Worm (Caenorhabditis elegans) whole organism, late embryonic: Measurements from ENCODE around the gene grd-6.
A peak's percentile ranks its signal among the peaks of the same experiment; 100 is the strongest.

ENCODE experiments used
- T23F11.4 ChIP-seq: fragments of 200-800 bp; sonication (Bioruptor generic); optimal IDR thresholded peaks from 2 replicates; lab custom pipeline; 2018; ENCODE audit warnings: mild to moderate bottlenecking, missing genetic modification characterization, missing compliant biosample characterization
- Y22D7AL.16 ChIP-seq: sonication (generic microtip); optimal IDR thresholded peaks from 2 replicates; lab custom pipeline; 2016; ENCODE audit warnings: missing genetic modification characterization, missing compliant biosample characterization
- ahr-1 ChIP-seq: sonication (generic microtip); optimal IDR thresholded peaks from 2 replicates; lab custom pipeline; 2016; ENCODE audit warnings: missing genetic modification characterization, missing compliant biosample characterization
- ceh-14 ChIP-seq: sonication (generic microtip); optimal IDR thresholded peaks from 2 replicates; lab custom pipeline; 2016; ENCODE audit warnings: missing genotype, missing genetic modification characterization, missing compliant biosample characterization
- ceh-18 ChIP-seq: sonication (generic microtip); optimal IDR thresholded peaks from 2 replicates; lab custom pipeline; 2016; ENCODE audit warnings: missing genetic modification characterization, missing compliant biosample characterization
- ceh-2 ChIP-seq: sonication (generic microtip); optimal IDR thresholded peaks from 2 replicates; lab custom pipeline; 2016; ENCODE audit warnings: missing genotype, missing genetic modification characterization, missing compliant biosample characterization
- ceh-22 ChIP-seq: sonication (generic microtip); optimal IDR thresholded peaks from 2 replicates; lab custom pipeline; 2017; ENCODE audit warnings: missing biosample characterization, missing genetic modification characterization
- ceh-30 ChIP-seq: fragments of 150-350 bp; optimal IDR thresholded peaks from 2 replicates; lab custom pipeline; 2014; ENCODE audit warnings: missing biosample characterization, missing genetic modification characterization
- ceh-31 ChIP-seq: sonication (generic microtip); optimal IDR thresholded peaks from 2 replicates; lab custom pipeline; 2016; ENCODE audit warnings: missing genetic modification characterization, missing compliant biosample characterization
- ceh-34 ChIP-seq: sonication (generic microtip); optimal IDR thresholded peaks from 2 replicates; lab custom pipeline; 2016; ENCODE audit warnings: mild to moderate bottlenecking, missing genetic modification characterization, missing compliant biosample characterization
- ceh-45 ChIP-seq: fragments of 200-800 bp; sonication (Bioruptor generic); IDR thresholded peaks from 2 replicates; pipeline ENCODE4 v1.3.6; 2022; ENCODE audit warnings: missing genetic modification reagents, missing genetic modification characterization, missing compliant biosample characterization
- ceh-48 ChIP-seq: sonication (generic microtip); optimal IDR thresholded peaks from 2 replicates; lab custom pipeline; 2016; ENCODE audit warnings: missing genetic modification characterization, inconsistent platforms, missing compliant biosample characterization
- ceh-6 ChIP-seq: fragments of 200-800 bp; sonication (Bioruptor generic); optimal IDR thresholded peaks from 2 replicates; lab custom pipeline; 2018; ENCODE audit warnings: mild to moderate bottlenecking, missing genetic modification characterization, missing compliant biosample characterization
- elt-2 ChIP-seq: sonication (generic microtip); optimal IDR thresholded peaks from 2 replicates; lab custom pipeline; 2016; ENCODE audit warnings: missing genetic modification reagents, missing genetic modification characterization, missing compliant biosample characterization
- eyg-1 ChIP-seq: sonication (generic microtip); optimal IDR thresholded peaks from 2 replicates; lab custom pipeline; 2016; ENCODE audit warnings: missing genotype, missing genetic modification characterization, missing compliant biosample characterization
- fax-1 ChIP-seq: sonication (generic microtip); optimal IDR thresholded peaks from 2 replicates; lab custom pipeline; 2016; ENCODE audit warnings: missing genotype, missing genetic modification characterization, missing compliant biosample characterization
- fkh-6 ChIP-seq: sonication (generic microtip); optimal IDR thresholded peaks from 2 replicates; lab custom pipeline; 2016; ENCODE audit warnings: missing genetic modification characterization, missing compliant biosample characterization
- gmeb-2 ChIP-seq: sonication (generic microtip); optimal IDR thresholded peaks from 2 replicates; lab custom pipeline; 2016; ENCODE audit warnings: missing genetic modification characterization, inconsistent platforms, missing compliant biosample characterization
- hlh-13 ChIP-seq: fragments of 200-800 bp; sonication (Bioruptor generic); optimal IDR thresholded peaks from 2 replicates; lab custom pipeline; 2018; ENCODE audit warnings: mild to moderate bottlenecking, missing genetic modification characterization, missing compliant biosample characterization
- hlh-15 ChIP-seq: sonication (generic microtip); optimal IDR thresholded peaks from 2 replicates; lab custom pipeline; 2016; ENCODE audit warnings: missing genetic modification characterization, missing compliant biosample characterization
- hlh-6 ChIP-seq: sonication (generic microtip); optimal IDR thresholded peaks from 2 replicates; lab custom pipeline; 2016; ENCODE audit warnings: missing genotype, missing genetic modification characterization, missing compliant biosample characterization
- hlh-8 ChIP-seq: sonication (generic microtip); optimal IDR thresholded peaks from 2 replicates; lab custom pipeline; 2016; ENCODE audit warnings: missing genotype, missing genetic modification characterization, missing compliant biosample characterization
- mec-3 ChIP-seq: sonication (generic microtip); optimal IDR thresholded peaks from 2 replicates; lab custom pipeline; 2016; ENCODE audit warnings: borderline replicate concordance, missing genetic modification characterization, missing compliant biosample characterization
- nfya-1 ChIP-seq: sonication (generic microtip); optimal IDR thresholded peaks from 2 replicates; lab custom pipeline; 2017; ENCODE audit warnings: missing genetic modification characterization, mild to moderate bottlenecking, missing compliant biosample characterization, antibody characterized with exemption, moderate library complexity
- nhr-232 ChIP-seq: sonication (generic microtip); optimal IDR thresholded peaks from 2 replicates; lab custom pipeline; 2016; ENCODE audit warnings: missing genetic modification characterization, missing compliant biosample characterization
- npax-4 ChIP-seq: sonication (generic microtip); optimal IDR thresholded peaks from 2 replicates; lab custom pipeline; 2016; ENCODE audit warnings: missing genetic modification characterization, missing compliant biosample characterization
- odd-2 ChIP-seq: sonication (generic microtip); optimal IDR thresholded peaks from 2 replicates; lab custom pipeline; 2017; ENCODE audit warnings: antibody characterized with exemption, mild to moderate bottlenecking, missing genetic modification characterization, missing compliant biosample characterization
- pag-3 ChIP-seq: sonication (generic microtip); optimal IDR thresholded peaks from 2 replicates; lab custom pipeline; 2016; ENCODE audit warnings: missing compliant biosample characterization, missing genetic modification characterization, borderline replicate concordance
- pat-9 ChIP-seq: fragments of 200-800 bp; sonication (Bioruptor generic); optimal IDR thresholded peaks from 2 replicates; lab custom pipeline; 2018; ENCODE audit warnings: mild to moderate bottlenecking, missing genetic modification characterization, moderate library complexity, missing compliant biosample characterization
- pha-2 ChIP-seq: sonication (generic microtip); optimal IDR thresholded peaks from 2 replicates; lab custom pipeline; 2017; ENCODE audit warnings: mild to moderate bottlenecking, missing genetic modification characterization, missing compliant biosample characterization
- pha-4 ChIP-seq: fragments of 150-350 bp; optimal IDR thresholded peaks from 2 replicates; lab custom pipeline; 2018; ENCODE audit warnings: missing biosample characterization, missing genetic modification reagents, missing genetic modification characterization
- pqm-1 ChIP-seq: sonication (generic microtip); optimal IDR thresholded peaks from 2 replicates; lab custom pipeline; 2016; ENCODE audit warnings: missing genetic modification characterization, missing compliant biosample characterization
- sdc-2 ChIP-seq: sonication (generic microtip); optimal IDR thresholded peaks from 2 replicates; lab custom pipeline; 2016; ENCODE audit warnings: missing genotype, missing genetic modification characterization, missing compliant biosample characterization
- syd-9 ChIP-seq: sonication (generic microtip); optimal IDR thresholded peaks from 2 replicates; lab custom pipeline; 2016; ENCODE audit warnings: mild to moderate bottlenecking, missing genetic modification characterization, moderate library complexity, missing compliant biosample characterization
- tbx-2 ChIP-seq: sonication (generic microtip); optimal IDR thresholded peaks from 2 replicates; lab custom pipeline; 2016; ENCODE audit warnings: missing genetic modification characterization, missing compliant biosample characterization
- unc-42 ChIP-seq: sonication (generic microtip); optimal IDR thresholded peaks from 2 replicates; lab custom pipeline; 2016; ENCODE audit warnings: missing genotype, missing genetic modification characterization, missing compliant biosample characterization
- unc-55 ChIP-seq: sonication (generic microtip); optimal IDR thresholded peaks from 2 replicates; lab custom pipeline; 2017; ENCODE audit warnings: missing biosample characterization, missing genetic modification reagents, missing genetic modification characterization
- zip-5 ChIP-seq: sonication (generic microtip); optimal IDR thresholded peaks from 2 replicates; lab custom pipeline; 2016; ENCODE audit warnings: missing genetic modification characterization, missing compliant biosample characterization
- ztf-16 ChIP-seq: sonication (generic microtip); optimal IDR thresholded peaks from 2 replicates; lab custom pipeline; 2017; ENCODE audit warnings: missing genetic modification characterization, missing compliant biosample characterization

The grd-6 gene

DNA sequence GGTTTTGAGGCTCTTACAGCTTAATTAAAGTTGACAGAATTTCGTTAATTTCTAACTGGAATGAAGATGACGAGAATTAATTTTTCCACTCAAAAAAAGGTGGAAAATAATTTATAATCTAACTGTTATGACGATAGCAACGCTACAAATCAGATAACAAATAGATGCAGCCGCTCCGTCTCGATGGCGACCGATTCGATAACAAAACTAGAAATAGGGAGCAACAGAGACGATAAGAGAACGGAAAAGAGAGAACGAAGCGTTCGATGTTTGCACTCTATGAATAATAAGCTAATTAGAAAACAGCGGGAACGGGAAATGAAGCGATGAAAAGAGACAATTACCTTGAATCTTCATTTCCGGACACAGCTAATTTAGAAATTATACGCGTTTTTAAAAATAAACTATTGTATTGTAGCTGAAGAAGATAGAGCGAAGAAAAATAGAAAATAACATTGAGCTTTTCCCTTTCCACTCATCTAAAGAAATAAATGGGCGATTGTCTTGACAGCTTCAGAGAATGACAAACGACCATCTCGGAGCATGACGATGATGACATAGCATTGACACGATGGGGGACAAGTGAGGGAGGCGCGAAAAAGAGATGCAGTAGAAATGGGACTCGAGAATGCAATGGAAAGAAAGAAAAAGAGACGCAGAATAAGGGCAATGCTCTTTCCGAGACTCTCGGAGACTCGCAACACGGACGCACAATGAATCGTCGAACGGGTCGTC is 2.8 kb upstream of the grd-6 start:
- TF ChIP-seq pha-4 (tag; lab: Kevin White, UChicago) (no peak), nfya-1 (tag; lab: Kevin White, UChicago) (peak; percentile 31), ceh-18 (tag; lab: Kevin White, UChicago) (peak; percentile 19), syd-9 (tag; lab: Kevin White, UChicago) (peak; percentile 45), unc-55 (GFP tag; lab: Kevin White, UChicago) (peak; percentile 88), elt-2 (tag; lab: Kevin White, UChicago) (peak; percentile 57), ceh-31 (tag; lab: Kevin White, UChicago) (peak; percentile 46), tbx-2 (tag; lab: Kevin White, UChicago) (peak; percentile 35), hlh-8 (tag; lab: Kevin White, UChicago) (no peak), ceh-14 (tag; lab: Kevin White, UChicago) (peak; percentile 23), pag-3 (peak; percentile 33)
- TF ChIP-seq, all 69 proteins: peak for 9

DNA sequence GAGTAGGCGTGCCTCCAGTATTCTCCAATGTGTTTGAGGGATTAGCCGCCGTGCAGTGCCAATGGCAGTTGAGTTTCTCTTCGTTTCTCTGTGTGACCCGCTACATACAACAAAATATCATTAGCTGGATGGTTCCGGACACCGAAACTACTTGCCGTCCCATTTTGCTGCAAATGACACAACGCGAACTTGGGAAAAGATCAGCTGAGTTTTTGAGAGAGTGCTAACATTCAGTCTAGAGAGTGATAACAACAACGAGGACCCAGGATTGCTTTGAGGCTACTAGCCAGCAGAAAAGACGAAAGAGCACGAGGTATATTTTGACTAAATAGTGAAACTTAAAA is 2.3 kb upstream of the grd-6 start:
- TF ChIP-seq hlh-15 (tag; lab: Kevin White, UChicago), result no peak
- TF ChIP-seq nhr-232 (tag; lab: Kevin White, UChicago), result no peak
- peak; percentile 1 for TF ChIP-seq ceh-6 (GFP tag; lab: Kevin White, UChicago)
- TF ChIP-seq Y22D7AL.16, result no peak

DNA sequence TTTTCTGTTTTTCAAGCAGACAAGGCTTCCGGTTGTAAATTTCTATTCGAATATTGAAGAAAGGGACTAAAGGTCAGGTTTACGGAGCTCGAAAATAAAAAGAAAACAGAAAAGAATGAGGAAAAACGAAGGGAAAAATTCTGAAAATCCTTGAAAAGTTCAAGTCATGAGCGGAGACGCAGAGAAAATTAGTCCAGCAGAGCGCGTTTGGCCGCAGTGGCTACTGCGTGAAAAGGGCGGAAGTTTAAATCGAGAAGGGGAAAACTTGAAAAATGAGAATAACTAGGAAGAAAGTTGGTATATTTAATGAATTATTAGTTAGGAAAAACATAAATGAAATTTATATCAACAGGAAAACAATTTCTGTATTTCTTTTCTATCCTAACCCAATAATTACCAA is 1.2 kb upstream of the grd-6 start:
- TF ChIP-seq nfya-1 (tag; lab: Kevin White, UChicago), result peak; percentile 29
- no peak for TF ChIP-seq ceh-18 (tag; lab: Kevin White, UChicago)
- TF ChIP-seq unc-42 (tag; lab: Kevin White, UChicago), result peak; percentile 56
- peak; percentile 15 for TF ChIP-seq elt-2 (tag; lab: Kevin White, UChicago)
- TF ChIP-seq eyg-1, result no peak
- TF ChIP-seq ceh-31 (tag; lab: Kevin White, UChicago), result peak; percentile 24

DNA sequence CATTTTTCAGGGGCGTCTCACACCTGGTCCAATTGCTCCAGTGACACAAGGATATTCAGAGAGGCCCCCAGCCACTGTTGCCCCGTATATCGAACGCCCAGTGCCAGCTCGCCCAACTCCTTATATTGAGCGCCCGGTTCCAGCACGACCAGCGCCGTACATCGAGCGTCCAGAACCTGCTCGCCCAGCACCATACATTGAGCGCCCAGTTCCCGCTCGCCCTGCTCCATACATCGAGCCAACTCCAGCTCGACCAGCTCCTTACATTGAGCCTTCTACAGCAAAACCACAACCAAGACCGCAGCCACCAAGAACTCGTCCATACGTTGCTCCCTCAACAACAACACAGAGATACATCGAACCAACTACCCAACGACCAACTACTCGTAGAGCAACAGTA is 1.2 kb downstream of the grd-6 start:
- TF ChIP-seq nfya-1 (tag; lab: Kevin White, UChicago) (no peak), ceh-18 (tag; lab: Kevin White, UChicago) (no peak), zip-5 (tag; lab: Kevin White, UChicago) (no peak), ceh-48 (tag; lab: Kevin White, UChicago) (no peak), ceh-34 (no peak)

DNA sequence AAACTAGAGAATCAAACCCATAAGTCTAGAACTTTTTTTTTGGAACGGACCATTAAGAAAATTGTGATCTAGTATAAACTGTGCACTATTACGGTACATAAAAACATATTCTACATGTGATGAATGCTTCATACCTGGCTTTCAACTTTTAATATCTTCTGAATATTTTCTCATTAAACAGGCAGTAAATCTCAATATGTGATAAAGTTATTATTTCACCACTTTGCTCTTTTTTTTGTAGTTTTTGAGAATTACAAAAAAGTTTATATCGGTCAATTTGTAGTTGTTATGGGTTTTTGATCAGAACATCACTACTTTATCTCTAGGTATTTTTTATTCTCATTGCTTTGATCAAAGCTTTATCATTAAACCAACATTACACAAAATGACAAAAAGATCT is 2.7 kb downstream of the grd-6 start:
- no peak for TF ChIP-seq ceh-30
- TF ChIP-seq pag-3, result no peak
- TF ChIP-seq mec-3, result no peak
- TF ChIP-seq, all 69 proteins: peak for 0

DNA sequence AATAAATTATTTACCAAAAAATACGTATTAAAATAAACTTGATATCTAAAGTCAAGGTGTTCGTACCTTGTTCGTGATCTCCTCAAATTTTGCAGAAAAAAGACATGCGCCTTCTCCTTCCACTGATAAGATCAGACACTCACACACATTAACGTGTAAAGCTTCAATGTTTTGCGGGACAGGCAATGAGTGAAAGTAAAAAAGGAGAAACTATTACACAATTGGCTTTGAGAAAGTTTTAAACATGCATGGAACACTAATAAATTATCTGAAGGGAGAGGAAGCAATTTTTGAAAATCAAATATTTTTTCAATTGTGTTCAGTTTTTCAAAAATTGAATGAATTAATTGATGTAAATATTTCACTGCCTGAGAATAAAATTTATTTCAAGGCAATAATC is 3.3 kb downstream of the grd-6 start:
- TF ChIP-seq npax-4 (tag; lab: Kevin White, UChicago), result no peak
- TF ChIP-seq fkh-6 (tag; lab: Kevin White, UChicago), result no peak
- no peak for TF ChIP-seq gmeb-2
- no peak for TF ChIP-seq pha-2 (tag; lab: Kevin White, UChicago)
- no peak for TF ChIP-seq ceh-31 (tag; lab: Kevin White, UChicago)

DNA sequence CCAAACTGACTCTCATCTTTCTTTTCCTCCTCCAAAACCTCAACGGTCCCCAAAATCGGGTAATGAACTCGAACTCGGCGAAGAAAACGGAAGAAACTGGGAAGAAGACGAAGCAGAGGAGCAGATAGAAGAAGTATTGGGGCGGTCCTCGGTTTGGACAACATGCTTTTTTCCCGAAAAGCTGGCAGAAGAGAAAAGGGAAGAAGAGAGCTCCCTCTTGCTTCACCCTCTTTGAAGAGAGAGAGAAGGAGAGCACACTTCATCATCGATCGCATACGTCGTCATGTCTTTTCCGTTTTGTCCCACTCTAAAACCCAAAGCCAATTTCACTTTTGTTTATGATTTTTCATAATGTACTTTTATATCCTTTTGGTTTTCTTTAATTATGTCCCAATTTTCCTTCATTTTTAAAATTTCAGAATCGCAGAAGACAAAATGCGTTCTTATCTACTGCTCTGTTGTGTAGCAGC is 4.0 kb downstream of the grd-6 start, which contains the start of gene F07C3.2:
TSS of gene F07C3.2 (plus strand) at position 420 of the 470 bp plus-strand sequence.
- TF ChIP-seq hlh-15 (tag; lab: Kevin White, UChicago) (no peak), unc-55 (GFP tag; lab: Kevin White, UChicago) (no peak), hlh-13 (GFP tag; lab: Kevin White, UChicago) (no peak), fkh-6 (tag; lab: Kevin White, UChicago) (no peak), odd-2 (no peak), eyg-1 (no peak), tbx-2 (tag; lab: Kevin White, UChicago) (no peak), Y22D7AL.16 (no peak), hlh-6 (tag; lab: Kevin White, UChicago) (no peak), ztf-16 (no peak), ceh-2 (no peak), npax-4 (tag; lab: Kevin White, UChicago) (no peak), ceh-22 (no peak), fax-1 (tag; lab: Kevin White, UChicago) (no peak), sdc-2 (no peak), pat-9 (no peak), ceh-45 (GFP tag; lab: Robert Waterston, UW) (no peak), ahr-1 (no peak), pqm-1 (tag; lab: Kevin White, UChicago) (no peak), T23F11.4 (GFP tag; lab: Kevin White, UChicago) (no peak)
